Worm (Caenorhabditis elegans) whole organism, dauer: ENCODE measurements around the gene C29F7.1.
"Not testable (repeated sequence)": the region's sequence is repeated elsewhere in the genome, so short reads cannot be mapped to it uniquely, and the experiment has no call there.

ENCODE experiments used
- unc-62 ChIP-seq: sonication (generic microtip); optimal IDR thresholded peaks from 2 replicates; lab custom pipeline; 2017; ENCODE audit warnings: missing biosample characterization, missing genetic modification reagents, missing genetic modification characterization

C29F7.1 gene

ce11 chrX:13401783-13402182, 8.0 kb upstream of the C29F7.1 start, which contains the start of gene F02C12.1:
TSS of gene F02C12.1 (plus strand) at chrX:13402083.
- TF ChIP-seq unc-62 (GFP tag; lab: Kevin White, UChicago) = no peak

DNA sequence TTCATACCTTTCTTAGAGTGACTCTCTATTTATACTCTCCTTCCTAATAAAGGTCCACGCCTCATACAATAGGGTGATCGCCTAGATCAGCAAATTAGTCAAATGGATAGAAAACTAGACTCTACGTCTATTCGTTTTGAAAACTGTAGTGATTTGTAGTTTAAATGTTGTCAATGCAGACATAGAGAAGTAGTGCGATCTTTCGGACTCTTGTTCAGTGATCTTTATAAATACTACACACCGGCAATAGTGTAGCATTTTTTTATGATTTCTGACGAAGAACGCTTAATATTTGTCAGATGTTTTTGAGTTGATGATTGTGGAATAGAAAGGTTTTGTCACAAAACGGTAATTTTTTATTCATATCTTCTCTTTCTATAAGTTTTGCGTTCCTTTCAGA, 1.6 kb downstream of the C29F7.1 start:
- TF ChIP-seq unc-62 (GFP tag; lab: Kevin White, UChicago) = no peak

ce11 chrX:13412307-13412706, 2.6 kb downstream of the C29F7.1 start:
- no peak for TF ChIP-seq unc-62 (GFP tag; lab: Kevin White, UChicago)

ce11 chrX:13414974-13415373, 5.2 kb downstream of the C29F7.1 start:
- no peak for TF ChIP-seq unc-62 (GFP tag; lab: Kevin White, UChicago)

ce11 chrX:13415722-13416121, 6.0 kb downstream of the C29F7.1 start, which contains the start of gene C29F7.2:
TSS of gene C29F7.2 (plus strand) at chrX:13416078.
- TF ChIP-seq unc-62 (GFP tag; lab: Kevin White, UChicago) = no peak

- no peak for TF ChIP-seq unc-62 (GFP tag; lab: Kevin White, UChicago)
Observed at ce11 chrX:13417479-13417878, 7.7 kb downstream of the C29F7.1 start.

DNA sequence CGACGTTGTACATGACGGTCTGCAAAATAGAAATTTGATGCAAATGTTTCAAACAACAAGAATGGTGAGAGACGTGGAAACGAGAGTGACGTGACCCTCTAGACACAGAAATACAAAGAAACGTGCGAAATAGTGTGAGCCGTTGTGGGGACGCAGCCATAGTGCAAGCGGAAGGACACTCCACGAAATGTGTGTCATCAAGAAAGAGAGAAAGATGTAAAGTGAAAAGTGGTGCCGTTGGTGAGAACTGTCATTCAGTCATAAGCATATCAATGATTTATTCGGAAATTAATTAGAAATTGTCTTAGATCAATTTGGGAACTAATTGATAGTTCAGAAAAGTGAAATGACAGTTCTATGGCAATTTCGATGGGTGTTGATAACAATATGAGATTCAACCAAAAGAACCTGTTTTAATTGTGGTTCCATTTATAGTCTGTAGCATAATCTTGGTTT, 10.2 kb downstream of the C29F7.1 start, which contains the start of gene C29F7.3:
C29F7.3 (minus strand) TSS at position 51 of the 456 bp plus-strand sequence.
- no peak for TF ChIP-seq unc-62 (GFP tag; lab: Kevin White, UChicago)

ce11 chrX:13421068-13421467, 11.3 kb downstream of the C29F7.1 start:
- no peak for TF ChIP-seq unc-62 (GFP tag; lab: Kevin White, UChicago)

- TF ChIP-seq unc-62 (GFP tag; lab: Kevin White, UChicago) = no peak
Observed at ce11 chrX:13423340-13423739, 13.6 kb downstream of the C29F7.1 start, which contains the start of gene fkh-3. TSS of gene fkh-3 (minus strand) at chrX:13423440.

DNA sequence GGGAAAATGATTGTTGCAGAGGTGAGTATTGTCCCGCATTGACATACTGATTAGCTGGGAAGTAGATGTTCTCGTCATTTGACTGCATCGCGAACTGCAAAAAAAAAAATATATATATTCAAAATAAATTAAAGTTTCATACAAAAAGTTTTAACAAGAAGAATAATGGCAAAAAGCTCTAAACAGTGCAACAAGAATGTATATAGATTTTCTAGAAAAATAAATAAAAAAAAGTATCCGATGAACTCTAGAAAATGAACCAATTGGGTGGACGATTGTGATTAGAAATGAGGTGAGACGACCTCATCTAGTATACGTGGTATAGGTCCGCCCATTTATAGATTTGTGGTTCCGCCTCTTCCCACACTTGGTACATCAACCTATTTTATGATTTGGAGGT, 19.0 kb downstream of the C29F7.1 start, which contains the start of gene fkh-4:
fkh-4 (minus strand) TSS at position 101 of the 400 bp plus-strand sequence.
- not testable (repeated sequence) for TF ChIP-seq unc-62 (GFP tag; lab: Kevin White, UChicago)

ce11 chrX:13431388-13431787, 21.7 kb downstream of the C29F7.1 start, which contains the start of gene C29F7.10:
TSS of gene C29F7.10 (minus strand) at chrX:13431488.
- not testable (repeated sequence) for TF ChIP-seq unc-62 (GFP tag; lab: Kevin White, UChicago)

DNA sequence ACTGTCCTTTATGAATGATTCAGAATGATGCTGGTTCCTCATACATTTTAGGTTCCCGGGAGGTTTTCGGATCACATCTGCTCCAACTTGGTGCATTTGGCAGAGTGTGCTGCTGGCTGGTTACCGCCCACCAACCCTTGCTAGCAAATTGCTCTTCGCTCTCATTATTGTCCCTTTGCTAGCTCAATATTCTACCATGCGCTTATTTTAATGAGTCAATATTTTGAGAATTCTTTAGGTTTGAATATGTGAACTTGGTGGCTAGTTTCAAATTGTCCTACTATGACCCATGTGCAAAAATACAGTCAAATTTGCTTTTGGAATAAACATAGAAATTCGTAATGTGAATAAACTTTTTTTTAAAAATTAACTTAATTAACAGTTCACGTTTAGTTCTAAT, 25.4 kb downstream of the C29F7.1 start:
- TF ChIP-seq unc-62 (GFP tag; lab: Kevin White, UChicago) = no peak

ce11 chrX:13435790-13436472, 26.2 kb downstream of the C29F7.1 start, which contains the start of gene jmjd-3.3:
TSS of gene jmjd-3.3 (plus strand) at chrX:13436422.
- TF ChIP-seq unc-62 (GFP tag; lab: Kevin White, UChicago) = no peak

DNA sequence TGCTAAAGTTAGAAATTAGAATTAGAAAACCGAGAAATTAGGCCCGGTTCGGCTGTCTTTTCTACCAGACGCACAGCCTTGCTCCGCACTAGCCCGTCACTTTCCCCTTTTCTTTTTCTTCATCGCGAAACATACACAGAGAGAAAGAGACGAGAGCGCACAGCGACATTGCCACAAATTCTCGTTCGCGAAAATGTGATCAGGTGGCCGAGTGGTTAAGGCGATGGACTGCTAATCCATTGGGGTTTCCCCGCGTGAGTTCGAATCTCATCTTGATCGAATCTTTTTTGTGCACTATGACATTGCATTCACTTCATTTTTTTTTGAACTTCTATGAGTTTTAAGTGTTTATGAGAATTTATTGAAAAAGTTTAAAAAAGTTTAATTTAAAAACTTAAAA, 32.7 kb downstream of the C29F7.1 start:
- TF ChIP-seq unc-62 (GFP tag; lab: Kevin White, UChicago) = no peak

DNA sequence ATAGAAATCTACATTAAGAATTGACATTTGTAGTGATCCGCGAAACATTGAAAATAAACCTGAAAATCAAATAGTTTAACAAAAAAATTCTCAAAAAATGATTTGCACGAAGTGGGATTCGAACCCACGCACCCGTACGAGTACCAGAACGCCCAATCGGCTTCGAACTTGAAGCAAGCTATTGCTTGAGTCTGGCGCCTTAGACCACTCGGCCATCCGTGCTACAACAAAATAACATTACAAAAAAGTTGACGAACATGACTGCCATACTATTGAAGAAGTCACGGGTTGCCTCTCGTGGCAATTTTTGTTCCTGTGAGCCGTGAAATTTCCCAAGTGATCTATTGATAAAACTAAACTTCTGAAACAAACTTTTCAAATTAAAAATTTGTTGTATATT, 33.5 kb downstream of the C29F7.1 start:
- TF ChIP-seq unc-62 (GFP tag; lab: Kevin White, UChicago) = no peak

ce11 chrX:13444267-13444666, 34.5 kb downstream of the C29F7.1 start:
- TF ChIP-seq unc-62 (GFP tag; lab: Kevin White, UChicago) = no peak

ce11 chrX:13446418-13446817, 36.7 kb downstream of the C29F7.1 start, which contains the start of gene set-8:
TSS of gene set-8 (plus strand) at chrX:13446718.
- no peak for TF ChIP-seq unc-62 (GFP tag; lab: Kevin White, UChicago)
